Fruit fly (Drosophila melanogaster) whole organism, wandering third instar larva: ENCODE results near the gene CG14866.

Source experiments
- Abd-B ChIP-seq: fragments of >200 bp; optimal IDR thresholded peaks from 2 replicates; lab custom pipeline; 2017; ENCODE audit warnings: missing biosample characterization, missing genetic modification characterization
- CG32264 ChIP-seq: fragments of 200-800 bp; sonication (Bioruptor generic); optimal IDR thresholded peaks from 2 replicates; lab custom pipeline; 2016; ENCODE audit warnings: missing biosample characterization, missing genetic modification characterization
- CrebA ChIP-seq: fragments of 200-800 bp; sonication (Bioruptor generic); optimal IDR thresholded peaks from 2 replicates; lab custom pipeline; 2016; ENCODE audit warnings: missing biosample characterization, mild to moderate bottlenecking, missing genetic modification characterization, borderline replicate concordance
- Dfd ChIP-seq: fragments of >200 bp; optimal IDR thresholded peaks from 2 replicates; lab custom pipeline; 2017; ENCODE audit warnings: missing biosample characterization, missing genetic modification characterization
- Dif ChIP-seq: fragments of 200-275, 200-300 bp; sonication (Bioruptor generic); optimal IDR thresholded peaks from 2 replicates; lab custom pipeline; 2018; ENCODE audit warnings: missing biosample characterization, missing genetic modification characterization; ENCODE audit not compliant: partially characterized antibody
- GATAd ChIP-seq: sonication (Bioruptor generic); optimal IDR thresholded peaks from 2 replicates; lab custom pipeline; 2016; ENCODE audit warnings: missing biosample characterization, missing genetic modification characterization
- HLH106 ChIP-seq: fragments of 200-800 bp; optimal IDR thresholded peaks from 3 replicates; lab custom pipeline; 2019; ENCODE audit warnings: missing biosample characterization, mild to moderate bottlenecking, missing genetic modification characterization, moderate library complexity
- Hnf4 ChIP-seq: fragments of 200-800 bp; sonication (Bioruptor generic); optimal IDR thresholded peaks from 2 replicates; lab custom pipeline; 2016; ENCODE audit warnings: missing biosample characterization, mild to moderate bottlenecking, missing genetic modification characterization
- Hr78 ChIP-seq: fragments of >200 bp; optimal IDR thresholded peaks from 2 replicates; lab custom pipeline; 2017; ENCODE audit warnings: missing biosample characterization, missing genetic modification characterization
- Hr83 ChIP-seq: fragments of 200-300 bp; sonication (Bioruptor generic); optimal IDR thresholded peaks from 2 replicates; lab custom pipeline; 2016; ENCODE audit warnings: missing biosample characterization, mild to moderate bottlenecking, missing genetic modification characterization, moderate library complexity; ENCODE audit not compliant: poor library complexity, severe bottlenecking
- Jra ChIP-seq: sonication (Bioruptor generic); optimal IDR thresholded peaks from 2 replicates; lab custom pipeline; 2016; ENCODE audit warnings: missing biosample characterization, missing genetic modification characterization
- Mio ChIP-seq: sonication (Bioruptor generic); optimal IDR thresholded peaks from 2 replicates; lab custom pipeline; 2016; ENCODE audit warnings: missing biosample characterization, missing genetic modification characterization
- N ChIP-seq: fragments of >200 bp; optimal IDR thresholded peaks from 2 replicates; lab custom pipeline; 2018; ENCODE audit warnings: missing biosample characterization, missing external identifiers, missing genetic modification characterization
- OdsH ChIP-seq: fragments of 200-800 bp; sonication (Bioruptor generic); optimal IDR thresholded peaks from 2 replicates; lab custom pipeline; 2016; ENCODE audit warnings: missing biosample characterization, mild to moderate bottlenecking, missing genetic modification characterization
- Rel ChIP-seq, 2 experiments: fragments of 200-800 bp; sonication (Bioruptor generic) in 1 of 2; optimal IDR thresholded peaks; 2 replicates in 1 of 2; 3 replicates in 1 of 2; lab custom pipeline; 2016 to 2019; ENCODE audit warnings: mild to moderate bottlenecking in 2 of 2, missing biosample characterization in 2 of 2, missing genetic modification characterization in 2 of 2, moderate library complexity in 1 of 2
- Sp1 ChIP-seq: fragments of 200-800 bp; sonication (Bioruptor generic); optimal IDR thresholded peaks from 3 replicates; lab custom pipeline; 2019; ENCODE audit warnings: missing biosample characterization, mild to moderate bottlenecking, missing genetic modification characterization, moderate library complexity
- Vsx2 ChIP-seq: fragments of 200-300, 225-300 bp; sonication (Bioruptor generic); optimal IDR thresholded peaks from 2 replicates; lab custom pipeline; 2018; ENCODE audit warnings: missing biosample characterization, missing genetic modification characterization; ENCODE audit not compliant: partially characterized antibody
- br ChIP-seq: fragments of 200-800 bp; sonication (Bioruptor generic); optimal IDR thresholded peaks from 2 replicates; lab custom pipeline; 2016; ENCODE audit warnings: missing biosample characterization, missing genetic modification characterization
- brk ChIP-seq: fragments of 200-800 bp; sonication (Bioruptor generic); optimal IDR thresholded peaks from 2 replicates; lab custom pipeline; 2016; ENCODE audit warnings: missing biosample characterization, mild to moderate bottlenecking, missing genetic modification characterization
- dl ChIP-seq, 2 experiments: fragments of 175-275, 200-275 bp in 1 of 2; fragments of 200-275 bp in 1 of 2; sonication (Bioruptor generic); optimal IDR thresholded peaks; lab custom pipeline; 2018; ENCODE audit warnings: mild to moderate bottlenecking in 2 of 2, missing biosample characterization in 2 of 2, missing genetic modification characterization in 2 of 2, moderate library complexity in 2 of 2; ENCODE audit not compliant: partially characterized antibody in 2 of 2, insufficient read depth in 1 of 2
- dmrt93B ChIP-seq: fragments of 200-800 bp; sonication (Bioruptor generic); optimal IDR thresholded peaks from 2 replicates; lab custom pipeline; 2018; ENCODE audit warnings: missing biosample characterization, mild to moderate bottlenecking, missing genetic modification characterization
- dsf ChIP-seq: sonication (Bioruptor generic); optimal IDR thresholded peaks from 2 replicates; lab custom pipeline; 2016; ENCODE audit warnings: missing biosample characterization, missing genetic modification characterization, borderline replicate concordance
- ey ChIP-seq: fragments of 200-800 bp; sonication (Bioruptor generic); optimal IDR thresholded peaks from 2 replicates; lab custom pipeline; 2016; ENCODE audit warnings: missing biosample characterization, missing genetic modification characterization
- foxo ChIP-seq, 2 experiments: fragments of 200-800 bp; sonication (Bioruptor generic); optimal IDR thresholded peaks; 2 replicates in 1 of 2; 3 replicates in 1 of 2; lab custom pipeline; 2016 to 2017; ENCODE audit warnings: missing biosample characterization in 2 of 2, missing genetic modification characterization in 2 of 2
- fru ChIP-seq: fragments of 200-800 bp; sonication (Bioruptor generic); optimal IDR thresholded peaks from 3 replicates; lab custom pipeline; 2016; ENCODE audit warnings: missing biosample characterization, mild to moderate bottlenecking, missing genetic modification characterization
- h ChIP-seq: fragments of 200-800 bp; sonication (Bioruptor generic); optimal IDR thresholded peaks from 3 replicates; lab custom pipeline; 2016; ENCODE audit warnings: missing biosample characterization, mild to moderate bottlenecking, missing genetic modification characterization
- jim ChIP-seq: fragments of 175-275, 200-325 bp; sonication (Bioruptor generic); optimal IDR thresholded peaks from 2 replicates; lab custom pipeline; 2016; ENCODE audit warnings: missing biosample characterization, mild to moderate bottlenecking, missing genetic modification characterization
- lola ChIP-seq: fragments of >200 bp; optimal IDR thresholded peaks from 2 replicates; lab custom pipeline; 2017; ENCODE audit warnings: missing biosample characterization, missing genetic modification characterization
- pan ChIP-seq: fragments of >200 bp; optimal IDR thresholded peaks from 2 replicates; lab custom pipeline; 2017
- psq ChIP-seq: fragments of 200-800 bp; sonication (Bioruptor generic); optimal IDR thresholded peaks from 3 replicates; lab custom pipeline; 2017; ENCODE audit warnings: missing biosample characterization, mild to moderate bottlenecking, missing genetic modification characterization, moderate library complexity
- rgr ChIP-seq: fragments of 200-800 bp; sonication (Bioruptor generic); optimal IDR thresholded peaks from 3 replicates; lab custom pipeline; 2016; ENCODE audit warnings: missing biosample characterization, mild to moderate bottlenecking, missing genetic modification characterization
- sage ChIP-seq: fragments of 200-800 bp; sonication (Bioruptor generic); optimal IDR thresholded peaks from 2 replicates; lab custom pipeline; 2016; ENCODE audit warnings: missing biosample characterization, mild to moderate bottlenecking, missing genetic modification characterization
- sv ChIP-seq: fragments of 200-800 bp; sonication (Bioruptor generic); optimal IDR thresholded peaks from 3 replicates; lab custom pipeline; 2016; ENCODE audit warnings: missing biosample characterization, missing genetic modification characterization
- tai ChIP-seq: sonication (Bioruptor generic); optimal IDR thresholded peaks from 2 replicates; lab custom pipeline; 2016; ENCODE audit warnings: missing biosample characterization, missing genetic modification characterization
- usp ChIP-seq: fragments of >200 bp; optimal IDR thresholded peaks from 2 replicates; lab custom pipeline; 2017; ENCODE audit warnings: missing biosample characterization, missing genetic modification characterization
- woc ChIP-seq: sonication (Bioruptor generic); optimal IDR thresholded peaks from 2 replicates; lab custom pipeline; 2016; ENCODE audit warnings: missing biosample characterization, mild to moderate bottlenecking, missing genetic modification characterization

The CG14866 gene

DNA sequence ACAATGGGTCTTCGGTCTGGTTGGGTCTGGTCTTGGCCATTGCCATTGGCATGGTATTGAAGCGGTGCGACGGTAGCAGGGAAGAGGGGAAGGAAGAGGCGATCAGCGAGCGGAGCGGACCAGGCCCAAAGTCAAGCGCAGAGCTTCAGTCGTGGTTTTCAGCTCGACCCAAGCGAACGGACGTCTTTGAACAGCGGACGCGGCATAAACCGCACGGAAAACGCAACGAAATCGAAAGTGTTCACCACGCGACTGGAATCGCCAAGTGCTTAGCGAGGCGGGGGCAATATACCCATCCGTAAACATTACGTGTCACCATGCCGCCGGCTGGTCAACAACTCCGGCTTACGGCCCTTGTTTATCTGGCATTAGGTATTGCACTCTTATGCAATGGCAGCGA lies at the start of gene CG14866:
TSS of gene CG14866 (plus strand) at position 146 of the 400 bp plus-strand sequence.
- TF ChIP-seq foxo (GFP tag; optimal IDR thresholded peaks at IDR 0.05; lab: Kevin White, UChicago) (no peak), woc (GFP tag; lab: Kevin White, UChicago) (no peak), Rel (GFP tag; optimal IDR thresholded peaks at IDR 0.05; lab: Kevin White, UChicago) (no peak), Rel (tag; optimal IDR thresholded peaks at IDR 0.05; lab: Kevin White, UChicago) (no peak), GATAd (GFP tag; lab: Kevin White, UChicago) (no peak), CrebA (GFP tag; lab: Kevin White, UChicago) (no peak), ey (GFP tag; lab: Kevin White, UChicago) (no peak), tai (GFP tag; lab: Kevin White, UChicago) (no peak), Dif (no peak), fru (GFP tag; lab: Kevin White, UChicago) (no peak), Jra (GFP tag; lab: Kevin White, UChicago) (no peak), Sp1 (GFP tag; lab: Kevin White, UChicago) (no peak), Mio (GFP tag; lab: Kevin White, UChicago) (no peak), rgr (GFP tag; lab: Kevin White, UChicago) (no peak), pan (no peak), Dfd (GFP tag; lab: Kevin White, UChicago) (no peak), dsf (GFP tag; lab: Kevin White, UChicago) (no peak), dmrt93B (GFP tag; lab: Kevin White, UChicago) (no peak), OdsH (GFP tag; lab: Kevin White, UChicago) (no peak), Abd-B (GFP tag; lab: Kevin White, UChicago) (no peak), Hr83 (GFP tag; lab: Kevin White, UChicago) (no peak)

DNA sequence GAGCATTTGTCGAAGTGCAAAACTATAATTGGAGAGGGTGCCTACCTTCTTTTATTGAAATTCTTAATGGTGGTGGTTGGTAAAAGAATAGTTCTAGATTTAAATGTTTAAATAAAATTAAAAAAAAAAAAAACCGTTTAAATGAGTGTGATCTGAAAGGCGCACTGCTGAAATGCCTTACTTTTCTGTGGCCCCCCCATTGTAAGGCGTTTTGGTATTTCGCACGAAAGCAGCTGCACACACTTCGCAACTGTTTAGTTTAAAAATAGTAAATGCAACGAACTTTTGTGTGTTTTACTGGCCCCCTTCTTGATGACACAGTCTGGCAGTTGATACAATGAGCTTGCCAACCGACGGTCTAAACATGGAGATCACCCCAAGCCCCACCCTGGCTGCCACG lies 47.8 kb upstream of the CG14866 start, which contains the start of the genes CG14864 and Zip88E:
TSS of gene CG14864 (minus strand) at position 113 of the 400 bp plus-strand sequence.
TSS of gene Zip88E (plus strand) at position 237 of the 400 bp plus-strand sequence.
- TF ChIP-seq foxo (GFP tag; optimal IDR thresholded peaks at IDR 0.05; lab: Kevin White, UChicago): no peak
- peak; percentile 22 for TF ChIP-seq Hr83 (GFP tag; lab: Kevin White, UChicago)

DNA sequence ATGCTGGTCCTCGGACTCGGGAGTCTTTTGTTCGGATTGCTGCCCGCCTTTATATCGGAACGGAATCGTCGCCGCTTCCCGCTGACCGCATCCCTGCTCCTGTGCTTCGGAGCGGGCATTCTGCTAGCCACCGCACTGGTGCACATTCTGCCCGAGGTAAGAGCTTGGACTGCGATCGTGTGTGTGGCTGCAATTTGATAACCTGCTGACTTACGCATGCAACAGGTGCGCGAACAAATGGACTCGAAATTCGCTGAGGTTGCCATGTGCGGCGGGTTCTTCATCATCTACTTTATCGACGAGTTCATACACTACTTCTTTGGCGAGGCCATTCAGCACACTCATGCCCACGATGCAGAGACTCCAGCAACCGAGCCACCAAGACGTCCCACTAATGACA lies 47.4 kb upstream of the CG14866 start:
- no peak for TF ChIP-seq sage (GFP tag; lab: Kevin White, UChicago)
- TF ChIP-seq lola (GFP tag; lab: Kevin White, UChicago): no peak
- no peak for TF ChIP-seq Jra (GFP tag; lab: Kevin White, UChicago)
- no peak for TF ChIP-seq Hnf4 (GFP tag; lab: Kevin White, UChicago)
- TF ChIP-seq rgr (GFP tag; lab: Kevin White, UChicago): no peak
- TF ChIP-seq CG32264 (GFP tag; lab: Kevin White, UChicago): no peak
- TF ChIP-seq Mio (GFP tag; lab: Kevin White, UChicago): no peak
- TF ChIP-seq usp (GFP tag; lab: Kevin White, UChicago): no peak
- no peak for TF ChIP-seq Dif
- TF ChIP-seq ey (GFP tag; lab: Kevin White, UChicago): no peak
- no peak for TF ChIP-seq Sp1 (GFP tag; lab: Kevin White, UChicago)
- no peak for TF ChIP-seq pan
- TF ChIP-seq sv (GFP tag; lab: Kevin White, UChicago): no peak
- no peak for TF ChIP-seq Hr83 (GFP tag; lab: Kevin White, UChicago)
- no peak for TF ChIP-seq N
- TF ChIP-seq Abd-B (GFP tag; lab: Kevin White, UChicago): no peak
- TF ChIP-seq CrebA (GFP tag; lab: Kevin White, UChicago): no peak

DNA sequence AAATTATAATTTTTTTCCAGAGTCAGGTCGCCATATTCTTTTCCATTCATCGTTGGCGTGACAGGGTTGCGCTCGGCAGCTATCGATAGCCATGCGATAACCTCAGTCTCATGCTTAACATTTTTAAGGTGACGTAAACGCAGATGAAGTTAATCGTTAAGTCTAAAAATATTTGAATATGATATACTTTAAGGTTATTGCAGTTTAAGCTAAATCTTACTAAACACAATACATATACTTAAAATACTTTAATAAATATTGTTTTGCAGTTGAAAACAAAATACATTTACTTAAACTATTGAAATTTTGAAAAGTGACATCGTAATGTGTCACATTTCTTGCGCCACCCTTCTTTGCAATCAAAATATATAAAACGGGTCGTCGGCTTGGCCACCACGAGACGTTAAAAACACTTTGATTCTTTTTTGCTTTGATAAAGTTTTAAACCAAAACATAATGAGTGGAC lies 41.1 kb upstream of the CG14866 start, which contains the start of the genes Cp190 and CG4338:
TSS of gene Cp190 (minus strand) at position 84 of the 466 bp plus-strand sequence.
TSS of gene CG4338 (plus strand) at position 365 of the 466 bp plus-strand sequence.
- TF ChIP-seq N: no peak
- TF ChIP-seq CrebA (GFP tag; lab: Kevin White, UChicago): no peak
- TF ChIP-seq psq: peak; percentile 95
- peak; percentile 95 for TF ChIP-seq ey (GFP tag; lab: Kevin White, UChicago)
- TF ChIP-seq dl (GFP tag; optimal IDR thresholded peaks at IDR 0.05; lab: Kevin White, UChicago; ENCODE audit: insufficient read depth in 1 of 2, partially characterized antibody in 2 of 2): no peak
- peak; percentile 69 for TF ChIP-seq Hr83 (GFP tag; lab: Kevin White, UChicago)
- no peak for TF ChIP-seq lola (GFP tag; lab: Kevin White, UChicago)
- TF ChIP-seq Dif: no peak
- peak; percentile 96 for TF ChIP-seq OdsH (GFP tag; lab: Kevin White, UChicago)
- TF ChIP-seq h (GFP tag; lab: Kevin White, UChicago): peak; percentile 97
- TF ChIP-seq pan: no peak
- TF ChIP-seq Vsx2: no peak
- TF ChIP-seq Rel (GFP tag; optimal IDR thresholded peaks at IDR 0.05; lab: Kevin White, UChicago): peak; percentile 78
- peak; percentile 92 for TF ChIP-seq Rel (tag; optimal IDR thresholded peaks at IDR 0.05; lab: Kevin White, UChicago)
- peak; percentile 80 for TF ChIP-seq Jra (GFP tag; lab: Kevin White, UChicago)
- peak; percentile 98 for TF ChIP-seq rgr (GFP tag; lab: Kevin White, UChicago)
- TF ChIP-seq br (GFP tag; lab: Kevin White, UChicago): peak; percentile 94
- TF ChIP-seq fru (GFP tag; lab: Kevin White, UChicago): peak; percentile 96
- TF ChIP-seq dsf (GFP tag; lab: Kevin White, UChicago): peak; percentile 90
- peak; percentile 99 for TF ChIP-seq HLH106 (tag; lab: Kevin White, UChicago)
- no peak for TF ChIP-seq brk (GFP tag; lab: Kevin White, UChicago)
- no peak for TF ChIP-seq Hnf4 (GFP tag; lab: Kevin White, UChicago)
- no peak for TF ChIP-seq Dfd (GFP tag; lab: Kevin White, UChicago)
- TF ChIP-seq GATAd (GFP tag; lab: Kevin White, UChicago): no peak
- TF ChIP-seq sage (GFP tag; lab: Kevin White, UChicago): no peak
- TF ChIP-seq Mio (GFP tag; lab: Kevin White, UChicago): peak; percentile 48
- TF ChIP-seq Abd-B (GFP tag; lab: Kevin White, UChicago): no peak
- peak; percentile 99 for TF ChIP-seq Sp1 (GFP tag; lab: Kevin White, UChicago)
- peak; percentile 92 for TF ChIP-seq sv (GFP tag; lab: Kevin White, UChicago)
- TF ChIP-seq jim: no peak
- peak; percentile 97 for TF ChIP-seq dmrt93B (GFP tag; lab: Kevin White, UChicago)
- TF ChIP-seq usp (GFP tag; lab: Kevin White, UChicago): no peak
- no peak for TF ChIP-seq Hr78
